Fruit fly (Drosophila melanogaster) whole organism, adult: ENCODE measurements around the gene mRpL23.

Experiments
- CG11617 ChIP-seq: fragments of 200-800 bp; sonication (Bioruptor generic); optimal IDR thresholded peaks from 2 replicates; lab custom pipeline; 2017; ENCODE audit warnings: mild to moderate bottlenecking, missing biosample characterization, missing genetic modification reagents, missing genetic modification characterization
- CG12768 ChIP-seq: fragments of 200-800 bp; sonication (Bioruptor generic); optimal IDR thresholded peaks from 2 replicates; lab custom pipeline; 2017; ENCODE audit warnings: missing biosample characterization, missing genetic modification characterization, mild to moderate bottlenecking, moderate library complexity, missing genetic modification reagents
- CG14711 ChIP-seq: fragments of 200-800 bp; sonication (Bioruptor generic); optimal IDR thresholded peaks from 2 replicates; lab custom pipeline; 2018; ENCODE audit warnings: missing biosample characterization, mild to moderate bottlenecking, missing genetic modification characterization, moderate library complexity
- CG1620 ChIP-seq: fragments of 200-800 bp; sonication (Bioruptor generic); optimal IDR thresholded peaks from 2 replicates; lab custom pipeline; 2016; ENCODE audit warnings: missing biosample characterization, missing genetic modification characterization
- CG33017 ChIP-seq: fragments of 200-800 bp; sonication (Bioruptor generic); optimal IDR thresholded peaks from 2 replicates; lab custom pipeline; 2018; ENCODE audit warnings: missing biosample characterization, mild to moderate bottlenecking, missing genetic modification characterization, moderate library complexity
- CG5204 ChIP-seq: fragments of 200-800 bp; sonication (Bioruptor generic); optimal IDR thresholded peaks from 2 replicates; lab custom pipeline; 2016; ENCODE audit warnings: missing biosample characterization, missing genetic modification characterization
- CG7045 ChIP-seq: fragments of 200-800 bp; sonication (Bioruptor generic); optimal IDR thresholded peaks from 2 replicates; lab custom pipeline; 2017; ENCODE audit warnings: missing biosample characterization, mild to moderate bottlenecking, missing genetic modification characterization
- CG7101 ChIP-seq: fragments of 200-800 bp; sonication (Bioruptor generic); optimal IDR thresholded peaks from 2 replicates; lab custom pipeline; 2018; ENCODE audit warnings: missing biosample characterization, mild to moderate bottlenecking, missing genetic modification characterization, moderate library complexity
- Clk ChIP-seq: fragments of 200-800 bp; sonication (Bioruptor generic); optimal IDR thresholded peaks from 2 replicates; lab custom pipeline; 2017; ENCODE audit warnings: missing biosample characterization, missing genetic modification characterization
- Crg-1 ChIP-seq: fragments of 200-800 bp; sonication (Bioruptor generic); optimal IDR thresholded peaks from 2 replicates; lab custom pipeline; 2016; ENCODE audit warnings: missing biosample characterization, missing genetic modification characterization
- Hr96 ChIP-seq: fragments of 200-800 bp; sonication (Bioruptor generic); optimal IDR thresholded peaks from 2 replicates; lab custom pipeline; 2016; ENCODE audit warnings: missing biosample characterization, missing genetic modification characterization
- Mnt ChIP-seq: fragments of 200-800 bp; sonication (Bioruptor generic); optimal IDR thresholded peaks from 2 replicates; lab custom pipeline; 2016; ENCODE audit warnings: missing biosample characterization, mild to moderate bottlenecking, missing genetic modification characterization
- bab1 ChIP-seq: fragments of 200-800 bp; sonication (Bioruptor generic); optimal IDR thresholded peaks from 3 replicates; lab custom pipeline; 2019; ENCODE audit warnings: missing biosample characterization, mild to moderate bottlenecking, missing genetic modification characterization, moderate library complexity
- cic ChIP-seq: fragments of 200-800 bp; sonication (Bioruptor generic); optimal IDR thresholded peaks from 2 replicates; lab custom pipeline; 2017; ENCODE audit warnings: missing biosample characterization, mild to moderate bottlenecking, missing genetic modification characterization, moderate library complexity
- cnc ChIP-seq, 2 experiments: fragments of >200 bp; optimal IDR thresholded peaks; 2 replicates each; lab custom pipeline; 2017
- kay ChIP-seq: fragments of 200-800 bp; sonication (Bioruptor generic); peaks from one replicate; lab custom pipeline; 2016; ENCODE audit warnings: missing biosample characterization, missing genetic modification characterization, borderline replicate concordance
- ovo ChIP-seq: fragments of 200-800 bp; sonication (Bioruptor generic); optimal IDR thresholded peaks from 2 replicates; lab custom pipeline; 2016; ENCODE audit warnings: missing biosample characterization, missing genetic modification characterization
- pad ChIP-seq: fragments of 200-800 bp; sonication (Bioruptor generic); optimal IDR thresholded peaks from 3 replicates; lab custom pipeline; 2017; ENCODE audit warnings: missing biosample characterization, missing genetic modification characterization, mild to moderate bottlenecking, moderate library complexity, missing genetic modification reagents
- tj ChIP-seq: fragments of 200-800 bp; sonication (Bioruptor generic); optimal IDR thresholded peaks from 3 replicates; lab custom pipeline; 2017; ENCODE audit warnings: missing biosample characterization, mild to moderate bottlenecking, missing genetic modification characterization, moderate library complexity
- toe ChIP-seq: fragments of 200-800 bp; sonication (Bioruptor generic); optimal IDR thresholded peaks from 2 replicates; lab custom pipeline; 2016; ENCODE audit warnings: missing biosample characterization, missing genetic modification characterization

mRpL23 gene

dm6 chr3L:2373421-2374043, at the start of gene mRpL23, which contains the start of gene CG9004:
Gene mRpL23, minus strand, starts transcription at chr3L:2373704.
Gene CG9004, plus strand, starts transcription at chr3L:2373728.
- TF ChIP-seq bab1 (peak; percentile 99), CG12768 (GFP tag; lab: Kevin White, UChicago) (peak; percentile 99), CG5204 (peak; percentile 99), cnc (optimal IDR thresholded peaks at IDR 0.05; lab: Kevin White, UChicago) (no peak), tj (GFP tag; lab: Kevin White, UChicago) (peak; percentile 91), kay (peak; percentile 97), CG11617 (GFP tag; lab: Kevin White, UChicago) (peak; percentile 98), Clk (GFP tag; lab: Kevin White, UChicago) (peak; percentile 98), toe (GFP tag; lab: Kevin White, UChicago) (peak; percentile 100), CG33017 (tag; lab: Kevin White, UChicago) (peak; percentile 99), CG7045 (GFP tag; lab: Kevin White, UChicago) (peak; percentile 99), Hr96 (GFP tag; lab: Kevin White, UChicago) (peak; percentile 99), cic (GFP tag; lab: Kevin White, UChicago) (peak; percentile 91), Mnt (peak; percentile 100), pad (GFP tag; lab: Kevin White, UChicago) (peak; percentile 94), CG7101 (tag; lab: Kevin White, UChicago) (peak; percentile 99), Crg-1 (GFP tag; lab: Kevin White, UChicago) (peak; percentile 99), CG1620 (GFP tag; lab: Kevin White, UChicago) (peak; percentile 99), CG14711 (peak; percentile 98), ovo (GFP tag; lab: Kevin White, UChicago) (peak; percentile 97)

dm6 chr3L:2422763-2423162, 49.3 kb upstream of the mRpL23 start:
- TF ChIP-seq Clk (GFP tag; lab: Kevin White, UChicago) (no peak), Hr96 (GFP tag; lab: Kevin White, UChicago) (no peak), kay (no peak), CG5204 (no peak), CG7101 (tag; lab: Kevin White, UChicago) (no peak), Mnt (no peak), bab1 (no peak), cic (GFP tag; lab: Kevin White, UChicago) (no peak), pad (GFP tag; lab: Kevin White, UChicago) (no peak), Crg-1 (GFP tag; lab: Kevin White, UChicago) (no peak), toe (GFP tag; lab: Kevin White, UChicago) (no peak), CG12768 (GFP tag; lab: Kevin White, UChicago) (no peak)

- no peak for TF ChIP-seq Hr96 (GFP tag; lab: Kevin White, UChicago)
- no peak for TF ChIP-seq Clk (GFP tag; lab: Kevin White, UChicago)
- no peak for TF ChIP-seq CG33017 (tag; lab: Kevin White, UChicago)
- TF ChIP-seq kay, result no peak
- TF ChIP-seq tj (GFP tag; lab: Kevin White, UChicago), result no peak
- TF ChIP-seq Mnt, result no peak
- TF ChIP-seq Crg-1 (GFP tag; lab: Kevin White, UChicago), result no peak
- no peak for TF ChIP-seq CG14711
- TF ChIP-seq CG11617 (GFP tag; lab: Kevin White, UChicago), result no peak
- no peak for TF ChIP-seq CG5204
- no peak for TF ChIP-seq CG12768 (GFP tag; lab: Kevin White, UChicago)
- TF ChIP-seq cnc (optimal IDR thresholded peaks at IDR 0.05; lab: Kevin White, UChicago), result no peak
- TF ChIP-seq bab1, result no peak
- no peak for TF ChIP-seq CG7045 (GFP tag; lab: Kevin White, UChicago)
- TF ChIP-seq pad (GFP tag; lab: Kevin White, UChicago), result no peak
Measured at dm6 chr3L:2421138-2421537, 47.6 kb upstream of the mRpL23 start.

- TF ChIP-seq CG7045 (GFP tag; lab: Kevin White, UChicago) (peak; percentile 4), CG14711 (peak; percentile 60), bab1 (peak; percentile 71), Crg-1 (GFP tag; lab: Kevin White, UChicago) (no peak), kay (peak; percentile 58), toe (GFP tag; lab: Kevin White, UChicago) (no peak)
Measured at dm6 chr3L:2418769-2419168, 45.3 kb upstream of the mRpL23 start.

- TF ChIP-seq toe (GFP tag; lab: Kevin White, UChicago) (peak; percentile 20), CG33017 (tag; lab: Kevin White, UChicago) (peak; percentile 48), kay (peak; percentile 42), Crg-1 (GFP tag; lab: Kevin White, UChicago) (peak; percentile 22), CG7045 (GFP tag; lab: Kevin White, UChicago) (peak; percentile 77), CG5204 (peak; percentile 32), cic (GFP tag; lab: Kevin White, UChicago) (no peak), ovo (GFP tag; lab: Kevin White, UChicago) (no peak), Hr96 (GFP tag; lab: Kevin White, UChicago) (peak; percentile 1), CG12768 (GFP tag; lab: Kevin White, UChicago) (peak; percentile 11), CG7101 (tag; lab: Kevin White, UChicago) (peak; percentile 65), CG1620 (GFP tag; lab: Kevin White, UChicago) (peak; percentile 18), Mnt (no peak), CG11617 (GFP tag; lab: Kevin White, UChicago) (peak; percentile 82), CG14711 (peak; percentile 61), bab1 (peak; percentile 94), cnc (optimal IDR thresholded peaks at IDR 0.05; lab: Kevin White, UChicago) (no peak), pad (GFP tag; lab: Kevin White, UChicago) (peak; percentile 80), Clk (GFP tag; lab: Kevin White, UChicago) (no peak), tj (GFP tag; lab: Kevin White, UChicago) (peak; percentile 76)
Measured at dm6 chr3L:2417399-2418040, 44.0 kb upstream of the mRpL23 start.
